Fruit fly (Drosophila melanogaster) whole organism, embryonic: Measurements from ENCODE around the gene bab1.
A peak's percentile ranks its signal among the peaks of the same experiment; 100 is the strongest.

Source experiments
- Abd-B ChIP-seq: fragments of 200-800 bp; sonication (Bioruptor generic); optimal IDR thresholded peaks from 2 replicates; lab custom pipeline; 2018; ENCODE audit warnings: missing biosample characterization, mild to moderate bottlenecking, missing genetic modification characterization, moderate library complexity
- Bgb ChIP-seq: fragments of 200-800 bp; sonication (Bioruptor generic); IDR thresholded peaks from 2 replicates; pipeline ENCODE4 v1.3.6; 2022; ENCODE audit warnings: missing biosample characterization, missing genetic modification characterization; ENCODE audit not compliant: partially characterized antibody
- C15 ChIP-seq: fragments of 200-800 bp; sonication (Bioruptor generic); IDR thresholded peaks from 3 replicates; pipeline ENCODE4 v1.3.6; 2022; ENCODE audit warnings: missing biosample characterization, missing genetic modification characterization
- CG13287 ChIP-seq: fragments of 200-800 bp; sonication (Bioruptor generic); IDR thresholded peaks from 2 replicates; pipeline ENCODE4 v1.3.6; 2022; ENCODE audit warnings: missing biosample characterization, missing genetic modification characterization; ENCODE audit not compliant: partially characterized antibody
- CG13775 ChIP-seq: fragments of 200-800 bp; sonication (Bioruptor generic); optimal IDR thresholded peaks from 3 replicates; lab custom pipeline; 2017; ENCODE audit warnings: missing biosample characterization, mild to moderate bottlenecking, missing genetic modification characterization
- CG1792 ChIP-seq: fragments of 200-800 bp; sonication (Bioruptor generic); optimal IDR thresholded peaks from 2 replicates; lab custom pipeline; 2016; ENCODE audit warnings: missing biosample characterization, missing genetic modification characterization
- CG3065 ChIP-seq: fragments of 200-800 bp; sonication (Bioruptor generic); optimal IDR thresholded peaks from 2 replicates; lab custom pipeline; 2016; ENCODE audit warnings: missing biosample characterization, missing genetic modification characterization
- CG32772 ChIP-seq: fragments of 200-800 bp; sonication (Bioruptor generic); IDR thresholded peaks from 2 replicates; pipeline ENCODE4 v1.3.6; 2022; ENCODE audit warnings: missing biosample characterization, missing genetic modification characterization
- CG33557 ChIP-seq: fragments of 200-800 bp; sonication (Bioruptor generic); optimal IDR thresholded peaks from 2 replicates; lab custom pipeline; 2019; ENCODE audit warnings: missing biosample characterization, mild to moderate bottlenecking, missing genetic modification characterization, moderate library complexity
- CG34224 ChIP-seq: fragments of 200-800 bp; sonication (Bioruptor generic); IDR thresholded peaks from 3 replicates; pipeline ENCODE4 v1.3.6; 2022; ENCODE audit warnings: missing biosample characterization, missing genetic modification characterization; ENCODE audit not compliant: partially characterized antibody
- CG34376 ChIP-seq: fragments of 200-800 bp; sonication (Bioruptor generic); optimal IDR thresholded peaks from 2 replicates; lab custom pipeline; 2018; ENCODE audit warnings: missing biosample characterization, mild to moderate bottlenecking, missing genetic modification characterization
- CG4328 ChIP-seq: fragments of 200-800 bp; sonication (Bioruptor generic); optimal IDR thresholded peaks from 3 replicates; lab custom pipeline; 2017; ENCODE audit warnings: missing biosample characterization, missing genetic modification reagents, missing genetic modification characterization
- CG4617 ChIP-seq: fragments of 200-800 bp; sonication (Bioruptor generic); optimal IDR thresholded peaks from 3 replicates; lab custom pipeline; 2016; ENCODE audit warnings: missing biosample characterization, missing genetic modification characterization, borderline replicate concordance
- CG7987 ChIP-seq: fragments of 200-800 bp; sonication (Bioruptor generic); optimal IDR thresholded peaks from 2 replicates; lab custom pipeline; 2018; ENCODE audit warnings: missing biosample characterization, mild to moderate bottlenecking, missing genetic modification characterization, moderate library complexity
- CG8290 ChIP-seq, 3 experiments: fragments of 200-800 bp; sonication (Bioruptor generic); optimal IDR thresholded peaks; 2 replicates each; lab custom pipeline; 2016 to 2019; ENCODE audit warnings: missing biosample characterization in 3 of 3, missing genetic modification characterization in 3 of 3, mild to moderate bottlenecking in 2 of 3, moderate library complexity in 1 of 3
- Chrac-16 ChIP-seq: fragments of 200-800 bp; sonication (Bioruptor generic); optimal IDR thresholded peaks from 3 replicates; lab custom pipeline; 2016; ENCODE audit warnings: missing biosample characterization, missing genetic modification characterization
- D ChIP-seq, 2 experiments: fragments of 200-800 bp in 1 of 2; fragments of >200 bp in 1 of 2; sonication (Bioruptor generic) in 1 of 2; optimal IDR thresholded peaks; 2 replicates in 1 of 2; 3 replicates in 1 of 2; lab custom pipeline; 2017; ENCODE audit warnings: mild to moderate bottlenecking in 1 of 2, missing biosample characterization in 1 of 2, missing genetic modification characterization in 1 of 2, missing genetic modification reagents in 1 of 2
- GATAe ChIP-seq: fragments of 200-800 bp; sonication (Bioruptor generic); conservative IDR thresholded peaks from 2 replicates; pipeline ENCODE4 v1.3.6; 2022; ENCODE audit warnings: missing biosample characterization, missing genetic modification characterization
- HLH4C ChIP-seq: fragments of 200-800 bp; sonication (Bioruptor generic); IDR thresholded peaks from 3 replicates; pipeline ENCODE4 v1.3.6; 2022; ENCODE audit warnings: missing biosample characterization, missing genetic modification characterization; ENCODE audit not compliant: partially characterized antibody
- HLH54F ChIP-seq: fragments of 200-800 bp; sonication (Bioruptor generic); optimal IDR thresholded peaks from 3 replicates; lab custom pipeline; 2016; ENCODE audit warnings: missing biosample characterization, missing genetic modification characterization
- HLHmδ ChIP-seq: fragments of 200-800 bp; sonication (Bioruptor generic); optimal IDR thresholded peaks from 2 replicates; lab custom pipeline; 2018; ENCODE audit warnings: missing biosample characterization, mild to moderate bottlenecking, missing genetic modification characterization, moderate library complexity
- MBD-R2 ChIP-seq: fragments of 200-800 bp; sonication (Bioruptor generic); IDR thresholded peaks from 2 replicates; pipeline ENCODE4 v1.3.6; 2022; ENCODE audit warnings: missing biosample characterization, missing genetic modification characterization
- Med ChIP-seq: fragments of 200-800 bp; sonication (Bioruptor generic); peaks from one replicate; lab custom pipeline; 2016; ENCODE audit warnings: missing biosample characterization, missing genetic modification characterization, mild to moderate bottlenecking, inconsistent platforms, moderate library complexity
- NFAT ChIP-seq: fragments of 200-800 bp; sonication (Bioruptor generic); IDR thresholded peaks from 2 replicates; pipeline ENCODE4 v1.3.6; 2022; ENCODE audit warnings: missing biosample characterization, missing genetic modification characterization
- Optix ChIP-seq: fragments of 200-800 bp; sonication (Bioruptor generic); IDR thresholded peaks from 3 replicates; pipeline ENCODE4 v1.3.6; 2022; ENCODE audit warnings: missing biosample characterization, missing genetic modification characterization
- Rfx ChIP-seq: fragments of 200-800 bp; sonication (Bioruptor generic); IDR thresholded peaks from 2 replicates; pipeline ENCODE4 v1.3.6; 2022; ENCODE audit warnings: missing biosample characterization, missing genetic modification characterization
- Taf1 ChIP-seq: fragments of 200-800 bp; sonication (Bioruptor generic); IDR thresholded peaks from 2 replicates; pipeline ENCODE4 v1.3.6; 2022; ENCODE audit warnings: missing biosample characterization, missing genetic modification characterization
- Trl ChIP-seq, 3 experiments: fragments of >200 bp in 2 of 3; fragments of 200-800 bp in 1 of 3; sonication (Bioruptor generic) in 1 of 3; optimal IDR thresholded peaks; 2 replicates in 1 of 3; 3 replicates in 2 of 3; lab custom pipeline; 2016 to 2017; ENCODE audit warnings: missing biosample characterization in 1 of 3, missing genetic modification characterization in 1 of 3
- croc ChIP-seq: fragments of 200-800 bp; sonication (Bioruptor generic); conservative IDR thresholded peaks from 3 replicates; pipeline ENCODE4 v1.3.6; 2022; ENCODE audit warnings: missing biosample characterization, missing genetic modification characterization
- disco-r ChIP-seq: fragments of 200-800 bp; sonication (Bioruptor generic); optimal IDR thresholded peaks from 2 replicates; lab custom pipeline; 2016; ENCODE audit warnings: missing biosample characterization, missing genetic modification characterization
- esg ChIP-seq: fragments of 200-800 bp; sonication (Bioruptor generic); conservative IDR thresholded peaks from 2 replicates; pipeline ENCODE4 v1.3.6; 2022; ENCODE audit warnings: missing biosample characterization, missing genetic modification characterization
- fd3F ChIP-seq: fragments of 200-800 bp; sonication (Bioruptor generic); optimal IDR thresholded peaks from 2 replicates; lab custom pipeline; 2018; ENCODE audit warnings: missing biosample characterization, mild to moderate bottlenecking, missing genetic modification characterization, moderate library complexity
- fru ChIP-seq: fragments of >200 bp; optimal IDR thresholded peaks from 2 replicates; lab custom pipeline; 2017
- gce ChIP-seq: fragments of 200-800 bp; sonication (Bioruptor generic); IDR thresholded peaks from 3 replicates; pipeline ENCODE4 v1.3.6; 2022; ENCODE audit warnings: missing biosample characterization, missing genetic modification characterization
- gcm ChIP-seq: fragments of 200-800 bp; sonication (Bioruptor generic); optimal IDR thresholded peaks from 2 replicates; lab custom pipeline; 2019; ENCODE audit warnings: missing biosample characterization, mild to moderate bottlenecking, missing genetic modification characterization, moderate library complexity
- gem ChIP-seq: fragments of 200-800 bp; sonication (Bioruptor generic); optimal IDR thresholded peaks from 2 replicates; lab custom pipeline; 2019; ENCODE audit warnings: missing biosample characterization, mild to moderate bottlenecking, missing genetic modification characterization, moderate library complexity
- grau ChIP-seq: fragments of 200-800 bp; optimal IDR thresholded peaks from 3 replicates; lab custom pipeline; 2019; ENCODE audit warnings: missing biosample characterization, mild to moderate bottlenecking, missing genetic modification characterization, moderate library complexity
- luna ChIP-seq: fragments of 200-800 bp; sonication (Bioruptor generic); optimal IDR thresholded peaks from 2 replicates; lab custom pipeline; 2016; ENCODE audit warnings: missing biosample characterization, missing genetic modification characterization
- nmo ChIP-seq: fragments of 200-800 bp; sonication (Bioruptor generic); optimal IDR thresholded peaks from 2 replicates; lab custom pipeline; 2018; ENCODE audit warnings: missing biosample characterization, mild to moderate bottlenecking, missing genetic modification characterization, moderate library complexity
- otp ChIP-seq: fragments of 200-800 bp; sonication (Bioruptor generic); IDR thresholded peaks from 3 replicates; pipeline ENCODE4, ENCODE4 v1.3.6; 2022; ENCODE audit warnings: missing biosample characterization, missing genetic modification characterization
- phol ChIP-seq: fragments of 200-800 bp; sonication (Bioruptor generic); optimal IDR thresholded peaks from 3 replicates; lab custom pipeline; 2018; ENCODE audit warnings: missing biosample characterization, mild to moderate bottlenecking, missing genetic modification characterization, moderate library complexity
- repo ChIP-seq: fragments of 200-800 bp; sonication (Bioruptor generic); optimal IDR thresholded peaks from 2 replicates; lab custom pipeline; 2016; ENCODE audit warnings: missing biosample characterization, missing genetic modification characterization
- sob ChIP-seq: fragments of 200-800 bp; sonication (Bioruptor generic); IDR thresholded peaks from 2 replicates; pipeline ENCODE4 v1.3.6; 2022; ENCODE audit warnings: missing biosample characterization, missing genetic modification characterization
- tap ChIP-seq: fragments of 200-800 bp; optimal IDR thresholded peaks from 3 replicates; lab custom pipeline; 2019; ENCODE audit warnings: missing biosample characterization, mild to moderate bottlenecking, missing genetic modification characterization, moderate library complexity
- tgo ChIP-seq: fragments of 200-800 bp; sonication (Bioruptor generic); IDR thresholded peaks from 3 replicates; pipeline ENCODE4 v1.3.6; 2022; ENCODE audit warnings: missing biosample characterization, missing genetic modification characterization
- toy ChIP-seq: fragments of 200-800 bp; sonication (Bioruptor generic); IDR thresholded peaks from 2 replicates; pipeline ENCODE4 v1.3.6; 2022; ENCODE audit warnings: missing biosample characterization, missing genetic modification characterization
- unc-4 ChIP-seq: fragments of 200-800 bp; sonication (Bioruptor generic); IDR thresholded peaks from 2 replicates; pipeline ENCODE4 v1.3.6; 2022; ENCODE audit warnings: missing biosample characterization, missing genetic modification characterization; ENCODE audit not compliant: partially characterized antibody
- z ChIP-seq: fragments of 200-800 bp; sonication (Bioruptor generic); IDR thresholded peaks from 3 replicates; pipeline ENCODE4 v1.3.6; 2022; ENCODE audit warnings: missing biosample characterization, missing genetic modification characterization
- zf30C ChIP-seq: fragments of 200-800 bp; sonication (Bioruptor generic); optimal IDR thresholded peaks from 3 replicates; lab custom pipeline; 2018; ENCODE audit warnings: missing biosample characterization, mild to moderate bottlenecking, missing genetic modification characterization

bab1 gene

dm6 chr3L:1086305-1086733 is 14.6 kb downstream of the bab1 start (continued):
- TF ChIP-seq CG7987 (GFP tag; lab: Kevin White, UChicago) (peak; percentile 92), luna (GFP tag; lab: Kevin White, UChicago) (no peak), CG13287 (GFP tag; lab: Robert Waterston, UW) (no peak), otp (GFP tag; lab: Robert Waterston, UW) (peak; percentile 57; the same call in 2 of the 3 replicates), D (optimal IDR thresholded peaks at IDR 0.05; lab: Kevin White, UChicago) (no peak), D (GFP tag; optimal IDR thresholded peaks at IDR 0.05; lab: Kevin White, UChicago) (peak; percentile 56), tgo (peak; percentile 44; the same call in 1 of the 3 replicates), HLH4C (GFP tag; lab: Robert Waterston, UW) (no peak), sob (GFP tag; lab: Robert Waterston, UW) (peak; percentile 76; the same call in 1 of the 2 replicates), CG1792 (GFP tag; lab: Kevin White, UChicago) (peak; percentile 43), nmo (peak; percentile 21), CG8290 (GFP tag; optimal IDR thresholded peaks at IDR 0.05; lab: Kevin White, UChicago) (peak; percentile 36), CG8290 (tag; optimal IDR thresholded peaks at IDR 0.05; lab: Kevin White, UChicago) (peak in 1 of 2 experiments; percentile 91), phol (tag; lab: Kevin White, UChicago) (no peak), CG34376 (GFP tag; lab: Kevin White, UChicago) (peak; percentile 38), Med (peak; percentile 93), tap (tag; lab: Kevin White, UChicago) (peak; percentile 21), fd3F (GFP tag; lab: Kevin White, UChicago) (peak; percentile 69), CG34224 (GFP tag; lab: Robert Waterston, UW) (no peak), esg (GFP tag; lab: Robert Waterston, UW) (no peak), HLH54F (GFP tag; lab: Kevin White, UChicago) (no peak), CG3065 (GFP tag; lab: Kevin White, UChicago) (peak; percentile 2), GATAe (no peak), Taf1 (GFP tag; lab: Robert Waterston, UW) (no peak), gcm (GFP tag; lab: Kevin White, UChicago) (peak; percentile 60), zf30C (GFP tag; lab: Kevin White, UChicago) (no peak), fru (lab: Kevin White, UChicago) (no peak), CG32772 (0 out of 2 replicates have a peak, but pooled peaks have one; percentile 20), Rfx (GFP tag; lab: Robert Waterston, UW) (peak; percentile 75), Bgb (GFP tag; lab: Robert Waterston, UW) (no peak), CG13775 (GFP tag; lab: Kevin White, UChicago) (peak; percentile 37), Trl (optimal IDR thresholded peaks at IDR 0.05; lab: Kevin White, UChicago) (no peak), Trl (GFP tag; optimal IDR thresholded peaks at IDR 0.05; lab: Kevin White, UChicago) (peak; percentile 57), gce (peak; percentile 82; the same call in 2 of the 3 replicates), CG4328 (GFP tag; lab: Kevin White, UChicago) (peak; percentile 52), toy (GFP tag; lab: Robert Waterston, UW) (0 out of 2 replicates have a peak, but pooled peaks have one; percentile 40), Chrac-16 (GFP tag; lab: Kevin White, UChicago) (no peak), z (peak; percentile 52; the same call in 1 of the 3 replicates), HLHmδ (GFP tag; lab: Kevin White, UChicago) (peak; percentile 64), CG33557 (GFP tag; lab: Kevin White, UChicago) (peak; percentile 56), repo (GFP tag; lab: Kevin White, UChicago) (peak; percentile 8), NFAT (GFP tag; lab: Robert Waterston, UW) (peak; percentile 35; the same call in 1 of the 2 replicates), Optix (GFP tag; lab: Robert Waterston, UW) (peak; percentile 39; the same call in 1 of the 3 replicates), CG4617 (GFP tag; lab: Kevin White, UChicago) (no peak), unc-4 (GFP tag; lab: Robert Waterston, UW) (no peak), MBD-R2 (no peak; the same call in 1 of the 2 replicates), croc (no peak), Abd-B (no peak), grau (tag; lab: Kevin White, UChicago) (peak; percentile 56), disco-r (GFP tag; lab: Kevin White, UChicago) (no peak), C15 (GFP tag; lab: Robert Waterston, UW) (no peak), gem (peak; percentile 77)
